Worm (Caenorhabditis elegans) whole organism, L4 larva: ENCODE results near the gene F42G2.5.

ENCODE experiments used
- ama-1 ChIP-seq: fragments of 150-350 bp; optimal IDR thresholded peaks from 2 replicates; lab custom pipeline; 2014; ENCODE audit warnings: inconsistent platforms, mixed read lengths
- daf-19 ChIP-seq: fragments of 200-800 bp; sonication (Bioruptor generic); conservative IDR thresholded peaks from 2 replicates; pipeline ENCODE4 v1.3.6; 2022; ENCODE audit warnings: missing genetic modification characterization, missing compliant biosample characterization
- dmd-9 ChIP-seq: fragments of 200-800 bp; sonication (Bioruptor generic); IDR thresholded peaks from 2 replicates; pipeline ENCODE4 v1.3.6; 2022; ENCODE audit warnings: missing genetic modification reagents, missing genetic modification characterization, missing compliant biosample characterization
- egl-43 ChIP-seq: fragments of 200-800 bp; sonication (Bioruptor generic); IDR thresholded peaks from 2 replicates; pipeline ENCODE4 v1.3.6; 2022; ENCODE audit warnings: missing genetic modification reagents, missing genetic modification characterization, missing compliant biosample characterization
- lsy-2 ChIP-seq, 2 experiments: fragments of 150-350 bp in 1 of 2; sonication (generic microtip) in 1 of 2; optimal IDR thresholded peaks; 2 replicates each; lab custom pipeline; 2014 to 2017; ENCODE audit warnings: missing biosample characterization in 2 of 2, missing genetic modification characterization in 2 of 2
- nhr-25 ChIP-seq: sonication (generic microtip); optimal IDR thresholded peaks from 2 replicates; lab custom pipeline; 2017; ENCODE audit warnings: missing genetic modification characterization, mild to moderate bottlenecking, missing compliant biosample characterization, antibody characterized with exemption, moderate library complexity, borderline replicate concordance; ENCODE audit not compliant: insufficient read depth
- nhr-28 ChIP-seq: fragments of 150-350 bp; optimal IDR thresholded peaks from 2 replicates; lab custom pipeline; 2014; ENCODE audit warnings: missing biosample characterization, missing genetic modification characterization
- nhr-48 ChIP-seq: sonication (generic microtip); optimal IDR thresholded peaks from 2 replicates; lab custom pipeline; 2016; ENCODE audit warnings: mild to moderate bottlenecking, missing genetic modification characterization, missing compliant biosample characterization
- pqm-1 ChIP-seq: sonication (generic microtip); optimal IDR thresholded peaks from 2 replicates; lab custom pipeline; 2017; ENCODE audit warnings: missing biosample characterization, missing genetic modification characterization

- no peak for TF ChIP-seq daf-19 (GFP tag; lab: Robert Waterston, UW)
- no peak for TF ChIP-seq ama-1
- no peak for TF ChIP-seq egl-43 (GFP tag; lab: Robert Waterston, UW)
- TF ChIP-seq nhr-28 (tag; lab: Kevin White, UChicago) = no peak
- TF ChIP-seq lsy-2 (tag; optimal IDR thresholded peaks at IDR 0.05; lab: Kevin White, UChicago) = no peak
- TF ChIP-seq pqm-1 (tag; lab: Kevin White, UChicago) = no peak
- no peak for TF ChIP-seq nhr-25 (tag; lab: Kevin White, UChicago)
- TF ChIP-seq dmd-9 = no peak
- no peak for TF ChIP-seq nhr-48 (tag; lab: Kevin White, UChicago)
These were observed 17.8 kb upstream of the F42G2.5 start for ce11 chrII:2435566-2435965.
